Worm (Caenorhabditis elegans): ENCODE measurements around the gene B0416.5.

DNA sequence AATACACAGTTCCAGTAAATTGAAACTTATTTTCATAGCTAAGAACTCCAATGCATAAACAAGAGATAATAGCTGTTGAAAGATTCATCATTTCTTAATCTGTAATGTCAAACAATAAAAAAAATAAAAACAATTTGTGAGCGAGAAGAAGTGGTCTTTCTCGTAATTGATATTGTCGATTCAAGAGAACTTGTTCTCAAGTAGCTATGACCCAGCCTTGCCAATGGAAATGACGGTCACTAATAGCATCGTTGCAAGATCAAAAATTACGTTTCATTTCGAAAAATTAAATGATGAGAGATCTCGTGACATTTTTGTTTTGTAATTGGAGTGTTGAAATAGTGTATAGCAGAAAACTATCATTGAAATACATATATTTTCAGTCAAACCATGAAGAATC, 27.2 kb upstream of the B0416.5 start, which contains the start of gene B0416.7:
- TF ChIP-seq fos-1 (tag; optimal IDR thresholded peaks at IDR 0.05), result no peak
- TF ChIP-seq aly-2 (tag; optimal IDR thresholded peaks at IDR 0.05), result no peak
- TF ChIP-seq mef-2 (tag; optimal IDR thresholded peaks at IDR 0.05), result no peak
- TF ChIP-seq nhr-19 (GFP tag; conservative IDR thresholded peaks at IDR 0.05), result no peak
- no peak for TF ChIP-seq ama-1 (optimal IDR thresholded peaks at IDR 0.05)
- TF ChIP-seq dsc-1 (tag; optimal IDR thresholded peaks at IDR 0.05), result no peak
- TF ChIP-seq nhr-28 (tag; optimal IDR thresholded peaks at IDR 0.05), result no peak
- no peak for TF ChIP-seq C04F5.9 (tag; optimal IDR thresholded peaks at IDR 0.05)
- no peak for TF ChIP-seq ztf-4 (tag; optimal IDR thresholded peaks at IDR 0.05)
- TF ChIP-seq egl-27 (tag; optimal IDR thresholded peaks at IDR 0.05), result no peak
- TF ChIP-seq lin-39 (tag; optimal IDR thresholded peaks at IDR 0.05), result no peak
- TF ChIP-seq unc-62 (GFP tag; optimal IDR thresholded peaks at IDR 0.05), result no peak
- no peak for TF ChIP-seq unc-130 (tag; optimal IDR thresholded peaks at IDR 0.05)
- TF ChIP-seq snpc-4 (tag; optimal IDR thresholded peaks at IDR 0.05), result no peak

Data from whole organism, L1 larva.